Fruit fly (Drosophila melanogaster): ENCODE data around the gene alpha-Man-IIa.

Gene alpha-Man-IIa

DNA sequence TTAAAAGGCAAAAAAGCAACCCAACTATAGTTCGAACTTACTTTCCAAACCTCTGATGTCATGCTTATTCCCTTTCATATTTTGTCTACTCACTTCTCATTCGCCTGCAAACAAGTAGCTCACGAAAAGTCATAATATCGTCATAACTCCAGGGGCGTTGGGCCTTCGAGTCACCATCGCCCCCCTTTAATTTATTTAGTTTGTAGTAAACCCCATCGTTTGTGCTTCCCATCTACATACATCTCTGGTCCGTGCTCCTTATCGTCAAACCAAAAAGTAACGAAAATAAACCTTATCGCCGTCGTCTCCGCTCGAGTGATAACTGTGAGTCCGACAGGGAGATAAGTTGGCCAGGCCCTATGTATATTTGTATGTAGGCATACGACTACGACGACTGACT, 16.6 kb downstream of the alpha-Man-IIa start (continued):
- peak; percentile 2; the same call in 1 of the 2 replicates for TF ChIP-seq CG1024 (GFP tag; IDR thresholded peaks at IDR 0.05)
- TF ChIP-seq Camta (GFP tag; optimal IDR thresholded peaks at IDR 0.05): peak; percentile 31
- no peak for TF ChIP-seq CG7928 (GFP tag; optimal IDR thresholded peaks at IDR 0.05)
- no peak for TF ChIP-seq gce (GFP tag; IDR thresholded peaks at IDR 0.05)
- TF ChIP-seq CG2678 (tag; optimal IDR thresholded peaks at IDR 0.05): peak; percentile 84
- TF ChIP-seq CG12769 (tag; optimal IDR thresholded peaks at IDR 0.05): peak; percentile 89
- peak; percentile 77 for TF ChIP-seq sob (GFP tag; IDR thresholded peaks at IDR 0.05)
- no peak for TF ChIP-seq tna (GFP tag; IDR thresholded peaks at IDR 0.05; ENCODE audit: partially characterized antibody)
- TF ChIP-seq dpn (GFP tag; optimal IDR thresholded peaks at IDR 0.05): peak; percentile 63 to 72
- TF ChIP-seq cwo (GFP tag; optimal IDR thresholded peaks at IDR 0.05): peak; percentile 88
- TF ChIP-seq H15 (GFP tag; IDR thresholded peaks at IDR 0.05): no peak
- TF ChIP-seq Myb (GFP tag; optimal IDR thresholded peaks at IDR 0.05): peak; percentile 51
- no peak for TF ChIP-seq D (optimal IDR thresholded peaks at IDR 0.05)
- TF ChIP-seq D (GFP tag; optimal IDR thresholded peaks at IDR 0.05): no peak
- peak; percentile 73 for TF ChIP-seq Deaf1 (tag; optimal IDR thresholded peaks at IDR 0.05)
- peak; percentile 20 for TF ChIP-seq CG2202 (tag; optimal IDR thresholded peaks at IDR 0.05)
- TF ChIP-seq Doc2 (GFP tag; IDR thresholded peaks at IDR 0.05): no peak
- TF ChIP-seq PHDP (tag; optimal IDR thresholded peaks at IDR 0.05): peak; percentile 73
- peak; percentile 51 for TF ChIP-seq CG8944 (GFP tag; optimal IDR thresholded peaks at IDR 0.05)
- no peak for TF ChIP-seq pnt (GFP tag; optimal IDR thresholded peaks at IDR 0.05)
- TF ChIP-seq maf-S (GFP tag; optimal IDR thresholded peaks at IDR 0.05): peak; percentile 57
- no peak for TF ChIP-seq crol (GFP tag; IDR thresholded peaks at IDR 0.05)
- peak; percentile 24 for TF ChIP-seq CG12942 (GFP tag; optimal IDR thresholded peaks at IDR 0.05)
- TF ChIP-seq Six4 (GFP tag; optimal IDR thresholded peaks at IDR 0.05): peak; percentile 34
- TF ChIP-seq br (optimal IDR thresholded peaks at IDR 0.05): no peak
- peak; percentile 49 for TF ChIP-seq Hey (tag; optimal IDR thresholded peaks at IDR 0.05)
- TF ChIP-seq CG7556 (GFP tag; optimal IDR thresholded peaks at IDR 0.05): peak; percentile 49
- peak; percentile 75 for TF ChIP-seq chm (GFP tag; IDR thresholded peaks at IDR 0.05)
- TF ChIP-seq toy (GFP tag; IDR thresholded peaks at IDR 0.05): no peak
- TF ChIP-seq CG12659 (GFP tag; optimal IDR thresholded peaks at IDR 0.05): peak; percentile 64
- no peak for TF ChIP-seq Gsc (GFP tag; IDR thresholded peaks at IDR 0.05)
- no peak for TF ChIP-seq CG14965 (GFP tag; optimal IDR thresholded peaks at IDR 0.05; ENCODE audit: borderline replicate concordance)
- TF ChIP-seq CkIIα-i1 (GFP tag; IDR thresholded peaks at IDR 0.05): no peak
- TF ChIP-seq klu (GFP tag; IDR thresholded peaks at IDR 0.05): no peak; the same call in 1 of the 2 replicates
- TF ChIP-seq Side (GFP tag; optimal IDR thresholded peaks at IDR 0.05): peak; percentile 61
- peak; percentile 31 for TF ChIP-seq phol (tag; optimal IDR thresholded peaks at IDR 0.05)
- peak; percentile 82 for TF ChIP-seq mam (GFP tag; optimal IDR thresholded peaks at IDR 0.05)
- TF ChIP-seq mirr (GFP tag; optimal IDR thresholded peaks at IDR 0.05): peak; percentile 70
- 0 out of 3 replicates have a peak, but pooled peaks have one; percentile 34 for TF ChIP-seq CG6175 (GFP tag; IDR thresholded peaks at IDR 0.05)
- no peak for TF ChIP-seq en (GFP tag; optimal IDR thresholded peaks at IDR 0.05)
- no peak for TF ChIP-seq abd-A (tag; optimal IDR thresholded peaks at IDR 0.05)
- TF ChIP-seq gsb-n (tag; optimal IDR thresholded peaks at IDR 0.05): no peak
- peak; percentile 58; the same call in 1 of the 3 replicates for TF ChIP-seq ken (GFP tag; IDR thresholded peaks at IDR 0.05)
- TF ChIP-seq dysf (GFP tag; IDR thresholded peaks at IDR 0.05): peak; percentile 75
- no peak for TF ChIP-seq gcm2 (GFP tag; optimal IDR thresholded peaks at IDR 0.05)
- no peak for TF ChIP-seq slou (GFP tag; optimal IDR thresholded peaks at IDR 0.05)
- TF ChIP-seq CG11085 (GFP tag; IDR thresholded peaks at IDR 0.05): no peak
- TF ChIP-seq CG12219 (GFP tag; optimal IDR thresholded peaks at IDR 0.05): peak; percentile 70
- peak; percentile 48 for TF ChIP-seq crc (GFP tag; optimal IDR thresholded peaks at IDR 0.05)
- no peak; the same call in 1 of the 2 replicates for TF ChIP-seq CG9215 (GFP tag; IDR thresholded peaks at IDR 0.05)
- 0 out of 3 replicates have a peak, but pooled peaks have one; percentile 47 for TF ChIP-seq Optix (GFP tag; IDR thresholded peaks at IDR 0.05)
- TF ChIP-seq pita (GFP tag; optimal IDR thresholded peaks at IDR 0.05): no peak
